Fruit fly (Drosophila melanogaster): ENCODE measurements around the gene Trf4-2.

Gene Trf4-2

DNA sequence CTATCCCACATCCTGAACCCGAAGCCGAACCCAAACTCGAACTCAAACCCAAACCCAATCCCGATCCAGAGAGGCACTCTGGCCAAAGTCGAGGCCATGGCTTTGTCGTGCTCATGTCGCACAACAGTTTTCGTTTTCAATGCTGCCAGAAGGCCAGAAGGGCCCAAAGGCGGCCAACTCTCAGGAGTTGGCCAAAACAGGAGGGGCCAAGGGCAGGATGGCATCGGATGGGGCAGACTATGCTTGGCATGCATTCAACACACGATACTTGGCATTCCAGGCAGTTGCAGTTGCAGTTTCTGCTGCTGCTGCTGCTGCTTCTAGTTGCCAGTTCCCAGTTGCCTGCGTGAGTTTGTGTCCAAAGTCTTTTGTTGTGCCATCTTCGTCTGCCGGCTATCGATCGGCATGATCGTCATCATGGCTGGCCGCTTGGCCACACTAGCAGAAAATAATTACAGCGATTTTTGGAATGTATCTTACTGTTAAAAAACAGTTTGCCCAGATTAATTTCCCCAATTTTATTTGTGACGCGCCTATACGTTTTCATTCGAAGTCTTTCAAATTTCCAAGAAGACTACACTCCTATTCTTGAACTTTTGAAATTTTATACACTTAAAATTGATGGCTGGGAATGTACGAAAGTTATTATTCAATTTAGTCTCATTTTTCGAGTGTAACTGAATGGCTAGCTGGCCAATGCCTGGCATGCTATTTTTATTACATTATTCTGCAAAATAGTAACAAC is 45.5 kb downstream of the Trf4-2 start:
- TF ChIP-seq cnc (optimal IDR thresholded peaks at IDR 0.05): no peak

DNA sequence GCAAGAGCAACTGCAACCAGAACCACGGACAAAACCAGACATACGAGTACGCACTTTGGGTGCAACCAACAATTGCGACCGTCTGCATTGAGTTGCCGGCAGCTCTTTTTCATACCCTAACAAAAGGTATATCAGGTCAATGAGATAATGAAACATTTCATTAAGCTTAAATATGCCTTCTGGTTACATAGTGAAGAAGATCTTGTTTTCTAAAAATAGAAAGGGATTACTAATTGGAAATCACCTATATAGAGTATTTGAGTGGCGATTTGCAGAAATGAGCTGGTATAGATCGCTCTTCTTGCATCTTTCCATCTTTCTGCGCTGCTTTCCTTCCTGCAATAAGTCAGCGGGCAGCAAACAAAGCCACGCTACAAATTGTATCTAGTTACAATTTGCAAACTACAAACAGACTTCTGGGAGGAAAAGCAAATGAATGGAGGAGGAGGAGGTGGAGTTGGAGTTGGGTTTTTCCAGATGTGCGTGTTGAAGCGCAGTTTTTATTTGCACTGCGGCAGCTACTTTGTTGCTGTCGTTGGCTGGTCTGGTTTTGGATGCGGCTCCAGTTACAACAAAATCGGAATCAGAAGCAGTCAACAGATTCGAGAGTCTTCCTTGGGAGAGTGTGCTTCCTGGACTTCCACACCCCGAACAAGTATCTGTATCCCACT is 49.9 kb downstream of the Trf4-2 start:
- TF ChIP-seq CG7045 (GFP tag; optimal IDR thresholded peaks at IDR 0.05): no peak
- no peak for TF ChIP-seq toe (GFP tag; optimal IDR thresholded peaks at IDR 0.05)
- no peak for TF ChIP-seq tj (GFP tag; optimal IDR thresholded peaks at IDR 0.05)
- no peak for TF ChIP-seq ovo (GFP tag; optimal IDR thresholded peaks at IDR 0.05)
- TF ChIP-seq cnc (optimal IDR thresholded peaks at IDR 0.05): no peak
- no peak for TF ChIP-seq bab1 (GFP tag; optimal IDR thresholded peaks at IDR 0.05)
- no peak for TF ChIP-seq CG14711 (tag; optimal IDR thresholded peaks at IDR 0.05)
- TF ChIP-seq Crg-1 (GFP tag; optimal IDR thresholded peaks at IDR 0.05): no peak
- no peak for TF ChIP-seq Mnt (GFP tag; optimal IDR thresholded peaks at IDR 0.05)
- TF ChIP-seq CG33017 (tag; optimal IDR thresholded peaks at IDR 0.05): no peak
- TF ChIP-seq CG5204 (GFP tag; optimal IDR thresholded peaks at IDR 0.05): no peak
- no peak for TF ChIP-seq Hr96 (GFP tag; optimal IDR thresholded peaks at IDR 0.05)
- no peak for TF ChIP-seq CG12768 (GFP tag; optimal IDR thresholded peaks at IDR 0.05)
- TF ChIP-seq kay (GFP tag; ENCODE audit: borderline replicate concordance): no peak
- TF ChIP-seq CG7101 (tag; optimal IDR thresholded peaks at IDR 0.05): no peak
- no peak for TF ChIP-seq pad (GFP tag; optimal IDR thresholded peaks at IDR 0.05)
- no peak for TF ChIP-seq CG1620 (GFP tag; optimal IDR thresholded peaks at IDR 0.05)

- TF ChIP-seq CG14711 (tag; optimal IDR thresholded peaks at IDR 0.05) (no peak), Crg-1 (GFP tag; optimal IDR thresholded peaks at IDR 0.05) (no peak), Hr96 (GFP tag; optimal IDR thresholded peaks at IDR 0.05) (no peak), CG1620 (GFP tag; optimal IDR thresholded peaks at IDR 0.05) (no peak), CG11617 (GFP tag; optimal IDR thresholded peaks at IDR 0.05) (no peak), bab1 (GFP tag; optimal IDR thresholded peaks at IDR 0.05) (no peak), CG5204 (GFP tag; optimal IDR thresholded peaks at IDR 0.05) (no peak), Mnt (GFP tag; optimal IDR thresholded peaks at IDR 0.05) (no peak), CG7045 (GFP tag; optimal IDR thresholded peaks at IDR 0.05) (no peak), ovo (GFP tag; optimal IDR thresholded peaks at IDR 0.05) (no peak), CG33017 (tag; optimal IDR thresholded peaks at IDR 0.05) (no peak), cic (GFP tag; optimal IDR thresholded peaks at IDR 0.05) (no peak), Clk (GFP tag; optimal IDR thresholded peaks at IDR 0.05) (no peak), kay (GFP tag; ENCODE audit: borderline replicate concordance) (no peak), CG12768 (GFP tag; optimal IDR thresholded peaks at IDR 0.05) (no peak), toe (GFP tag; optimal IDR thresholded peaks at IDR 0.05) (no peak), CG7101 (tag; optimal IDR thresholded peaks at IDR 0.05) (no peak)
Observed at dm6 chr3R:24976144-24976543, 51.1 kb downstream of the Trf4-2 start.
